Fruit fly (Drosophila melanogaster) whole organism, wandering third instar larva: ENCODE measurements around the gene CG9356.

Experiments used
- Abd-B ChIP-seq: fragments of >200 bp; optimal IDR thresholded peaks from 2 replicates; lab custom pipeline; 2017; ENCODE audit warnings: missing biosample characterization, missing genetic modification characterization
- CG32264 ChIP-seq: fragments of 200-800 bp; sonication (Bioruptor generic); optimal IDR thresholded peaks from 2 replicates; lab custom pipeline; 2016; ENCODE audit warnings: missing biosample characterization, missing genetic modification characterization
- CG9705 ChIP-seq: fragments of 200-800 bp; sonication (Bioruptor generic); optimal IDR thresholded peaks from 2 replicates; lab custom pipeline; 2018; ENCODE audit warnings: missing biosample characterization, mild to moderate bottlenecking, missing genetic modification characterization
- CrebA ChIP-seq: fragments of 200-800 bp; sonication (Bioruptor generic); optimal IDR thresholded peaks from 2 replicates; lab custom pipeline; 2016; ENCODE audit warnings: missing biosample characterization, mild to moderate bottlenecking, missing genetic modification characterization, borderline replicate concordance
- Dfd ChIP-seq: fragments of >200 bp; optimal IDR thresholded peaks from 2 replicates; lab custom pipeline; 2017; ENCODE audit warnings: missing biosample characterization, missing genetic modification characterization
- Dif ChIP-seq: fragments of 200-275, 200-300 bp; sonication (Bioruptor generic); optimal IDR thresholded peaks from 2 replicates; lab custom pipeline; 2018; ENCODE audit warnings: missing biosample characterization, missing genetic modification characterization; ENCODE audit not compliant: partially characterized antibody
- GATAd ChIP-seq: sonication (Bioruptor generic); optimal IDR thresholded peaks from 2 replicates; lab custom pipeline; 2016; ENCODE audit warnings: missing biosample characterization, missing genetic modification characterization
- HLH106 ChIP-seq: fragments of 200-800 bp; optimal IDR thresholded peaks from 3 replicates; lab custom pipeline; 2019; ENCODE audit warnings: missing biosample characterization, mild to moderate bottlenecking, missing genetic modification characterization, moderate library complexity
- Hnf4 ChIP-seq: fragments of 200-800 bp; sonication (Bioruptor generic); optimal IDR thresholded peaks from 2 replicates; lab custom pipeline; 2016; ENCODE audit warnings: missing biosample characterization, mild to moderate bottlenecking, missing genetic modification characterization
- Hr78 ChIP-seq: fragments of >200 bp; optimal IDR thresholded peaks from 2 replicates; lab custom pipeline; 2017; ENCODE audit warnings: missing biosample characterization, missing genetic modification characterization
- Hr83 ChIP-seq: fragments of 200-300 bp; sonication (Bioruptor generic); optimal IDR thresholded peaks from 2 replicates; lab custom pipeline; 2016; ENCODE audit warnings: missing biosample characterization, mild to moderate bottlenecking, missing genetic modification characterization, moderate library complexity; ENCODE audit not compliant: poor library complexity, severe bottlenecking
- Jra ChIP-seq: sonication (Bioruptor generic); optimal IDR thresholded peaks from 2 replicates; lab custom pipeline; 2016; ENCODE audit warnings: missing biosample characterization, missing genetic modification characterization
- Mio ChIP-seq: sonication (Bioruptor generic); optimal IDR thresholded peaks from 2 replicates; lab custom pipeline; 2016; ENCODE audit warnings: missing biosample characterization, missing genetic modification characterization
- Myc ChIP-seq: fragments of >200 bp; optimal IDR thresholded peaks from 2 replicates; lab custom pipeline; 2017
- N ChIP-seq: fragments of >200 bp; optimal IDR thresholded peaks from 2 replicates; lab custom pipeline; 2018; ENCODE audit warnings: missing biosample characterization, missing external identifiers, missing genetic modification characterization
- OdsH ChIP-seq: fragments of 200-800 bp; sonication (Bioruptor generic); optimal IDR thresholded peaks from 2 replicates; lab custom pipeline; 2016; ENCODE audit warnings: missing biosample characterization, mild to moderate bottlenecking, missing genetic modification characterization
- Rel ChIP-seq, 2 experiments: fragments of 200-800 bp; sonication (Bioruptor generic) in 1 of 2; optimal IDR thresholded peaks; 2 replicates in 1 of 2; 3 replicates in 1 of 2; lab custom pipeline; 2016 to 2019; ENCODE audit warnings: mild to moderate bottlenecking in 2 of 2, missing biosample characterization in 2 of 2, missing genetic modification characterization in 2 of 2, moderate library complexity in 1 of 2
- Sp1 ChIP-seq: fragments of 200-800 bp; sonication (Bioruptor generic); optimal IDR thresholded peaks from 3 replicates; lab custom pipeline; 2019; ENCODE audit warnings: missing biosample characterization, mild to moderate bottlenecking, missing genetic modification characterization, moderate library complexity
- Vsx2 ChIP-seq: fragments of 200-300, 225-300 bp; sonication (Bioruptor generic); optimal IDR thresholded peaks from 2 replicates; lab custom pipeline; 2018; ENCODE audit warnings: missing biosample characterization, missing genetic modification characterization; ENCODE audit not compliant: partially characterized antibody
- br ChIP-seq: fragments of 200-800 bp; sonication (Bioruptor generic); optimal IDR thresholded peaks from 2 replicates; lab custom pipeline; 2016; ENCODE audit warnings: missing biosample characterization, missing genetic modification characterization
- brk ChIP-seq: fragments of 200-800 bp; sonication (Bioruptor generic); optimal IDR thresholded peaks from 2 replicates; lab custom pipeline; 2016; ENCODE audit warnings: missing biosample characterization, mild to moderate bottlenecking, missing genetic modification characterization
- dl ChIP-seq, 2 experiments: fragments of 175-275, 200-275 bp in 1 of 2; fragments of 200-275 bp in 1 of 2; sonication (Bioruptor generic); optimal IDR thresholded peaks; lab custom pipeline; 2018; ENCODE audit warnings: mild to moderate bottlenecking in 2 of 2, missing biosample characterization in 2 of 2, missing genetic modification characterization in 2 of 2, moderate library complexity in 2 of 2; ENCODE audit not compliant: partially characterized antibody in 2 of 2, insufficient read depth in 1 of 2
- dmrt93B ChIP-seq: fragments of 200-800 bp; sonication (Bioruptor generic); optimal IDR thresholded peaks from 2 replicates; lab custom pipeline; 2018; ENCODE audit warnings: missing biosample characterization, mild to moderate bottlenecking, missing genetic modification characterization
- dsf ChIP-seq: sonication (Bioruptor generic); optimal IDR thresholded peaks from 2 replicates; lab custom pipeline; 2016; ENCODE audit warnings: missing biosample characterization, missing genetic modification characterization, borderline replicate concordance
- ey ChIP-seq: fragments of 200-800 bp; sonication (Bioruptor generic); optimal IDR thresholded peaks from 2 replicates; lab custom pipeline; 2016; ENCODE audit warnings: missing biosample characterization, missing genetic modification characterization
- foxo ChIP-seq, 2 experiments: fragments of 200-800 bp; sonication (Bioruptor generic); optimal IDR thresholded peaks; 2 replicates in 1 of 2; 3 replicates in 1 of 2; lab custom pipeline; 2016 to 2017; ENCODE audit warnings: missing biosample characterization in 2 of 2, missing genetic modification characterization in 2 of 2
- fru ChIP-seq: fragments of 200-800 bp; sonication (Bioruptor generic); optimal IDR thresholded peaks from 3 replicates; lab custom pipeline; 2016; ENCODE audit warnings: missing biosample characterization, mild to moderate bottlenecking, missing genetic modification characterization
- h ChIP-seq: fragments of 200-800 bp; sonication (Bioruptor generic); optimal IDR thresholded peaks from 3 replicates; lab custom pipeline; 2016; ENCODE audit warnings: missing biosample characterization, mild to moderate bottlenecking, missing genetic modification characterization
- jim ChIP-seq: fragments of 175-275, 200-325 bp; sonication (Bioruptor generic); optimal IDR thresholded peaks from 2 replicates; lab custom pipeline; 2016; ENCODE audit warnings: missing biosample characterization, mild to moderate bottlenecking, missing genetic modification characterization
- lola ChIP-seq: fragments of >200 bp; optimal IDR thresholded peaks from 2 replicates; lab custom pipeline; 2017; ENCODE audit warnings: missing biosample characterization, missing genetic modification characterization
- pan ChIP-seq: fragments of >200 bp; optimal IDR thresholded peaks from 2 replicates; lab custom pipeline; 2017
- psq ChIP-seq: fragments of 200-800 bp; sonication (Bioruptor generic); optimal IDR thresholded peaks from 3 replicates; lab custom pipeline; 2017; ENCODE audit warnings: missing biosample characterization, mild to moderate bottlenecking, missing genetic modification characterization, moderate library complexity
- rgr ChIP-seq: fragments of 200-800 bp; sonication (Bioruptor generic); optimal IDR thresholded peaks from 3 replicates; lab custom pipeline; 2016; ENCODE audit warnings: missing biosample characterization, mild to moderate bottlenecking, missing genetic modification characterization
- sage ChIP-seq: fragments of 200-800 bp; sonication (Bioruptor generic); optimal IDR thresholded peaks from 2 replicates; lab custom pipeline; 2016; ENCODE audit warnings: missing biosample characterization, mild to moderate bottlenecking, missing genetic modification characterization
- sv ChIP-seq: fragments of 200-800 bp; sonication (Bioruptor generic); optimal IDR thresholded peaks from 3 replicates; lab custom pipeline; 2016; ENCODE audit warnings: missing biosample characterization, missing genetic modification characterization
- tai ChIP-seq: sonication (Bioruptor generic); optimal IDR thresholded peaks from 2 replicates; lab custom pipeline; 2016; ENCODE audit warnings: missing biosample characterization, missing genetic modification characterization
- usp ChIP-seq: fragments of >200 bp; optimal IDR thresholded peaks from 2 replicates; lab custom pipeline; 2017; ENCODE audit warnings: missing biosample characterization, missing genetic modification characterization
- woc ChIP-seq: sonication (Bioruptor generic); optimal IDR thresholded peaks from 2 replicates; lab custom pipeline; 2016; ENCODE audit warnings: missing biosample characterization, mild to moderate bottlenecking, missing genetic modification characterization

Gene CG9356

DNA sequence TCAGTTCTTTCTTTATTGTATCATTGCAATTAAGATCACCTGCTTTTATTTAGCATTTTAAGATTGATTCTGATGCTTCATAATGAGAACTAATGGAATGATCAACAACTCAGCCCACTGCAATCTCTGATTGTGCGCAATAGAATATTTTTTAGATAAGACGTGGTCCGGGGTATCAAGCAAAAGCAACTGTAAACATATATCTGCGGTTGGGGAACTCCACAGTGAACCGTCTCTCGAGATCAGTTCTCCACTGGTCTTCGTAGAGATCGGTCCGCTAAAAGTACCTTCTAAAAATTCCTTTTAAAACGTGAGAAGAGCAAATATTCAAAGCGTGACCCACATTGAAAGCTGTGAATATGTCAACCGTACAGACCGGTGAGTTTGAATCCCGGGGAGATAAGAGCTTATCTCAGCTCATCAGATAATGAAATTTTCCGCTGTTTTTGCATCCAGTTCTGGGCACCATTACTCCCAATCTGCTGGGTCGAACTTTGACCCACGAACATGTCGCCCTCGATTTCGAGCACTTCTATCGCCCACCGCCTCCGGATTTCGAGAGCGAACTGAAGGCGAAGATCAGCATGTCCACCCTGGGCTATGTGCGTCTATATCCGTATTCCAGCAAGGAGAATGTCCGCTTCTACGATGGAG is 40.9 kb downstream of the CG9356 start, which contains the start of gene CG18473:
CG18473 (plus strand) TSS at position 240 of the 654 bp plus-strand sequence.
- TF ChIP-seq Hr83 (GFP tag; lab: Kevin White, UChicago) (no peak), Rel (GFP tag; optimal IDR thresholded peaks at IDR 0.05; lab: Kevin White, UChicago) (no peak), Rel (tag; optimal IDR thresholded peaks at IDR 0.05; lab: Kevin White, UChicago) (peak; percentile 87), Hnf4 (GFP tag; lab: Kevin White, UChicago) (no peak)

DNA sequence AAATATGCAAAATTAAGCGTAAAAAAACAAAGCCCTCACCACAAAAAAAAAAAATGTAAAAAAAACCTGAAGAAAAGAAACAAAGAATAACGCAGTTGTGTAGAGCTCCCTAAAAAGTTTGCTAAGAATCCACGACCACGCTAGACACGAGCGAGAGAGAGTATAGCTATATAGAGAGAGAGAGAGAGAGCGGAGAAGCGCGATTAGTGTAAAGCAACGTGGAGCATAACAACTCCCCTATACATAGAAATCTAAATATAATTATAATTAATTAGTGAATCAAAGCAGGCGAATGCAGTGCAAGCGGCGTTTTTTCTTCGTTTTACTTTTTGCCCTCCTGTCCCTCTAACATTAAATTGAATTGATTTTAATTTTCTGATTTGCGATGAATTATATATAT is 44.7 kb downstream of the CG9356 start:
- TF ChIP-seq Dif (GFP tag; lab: Kevin White, UChicago) (peak; percentile 5), ey (no peak)
- TF ChIP-seq, all 38 proteins: peak for 1

DNA sequence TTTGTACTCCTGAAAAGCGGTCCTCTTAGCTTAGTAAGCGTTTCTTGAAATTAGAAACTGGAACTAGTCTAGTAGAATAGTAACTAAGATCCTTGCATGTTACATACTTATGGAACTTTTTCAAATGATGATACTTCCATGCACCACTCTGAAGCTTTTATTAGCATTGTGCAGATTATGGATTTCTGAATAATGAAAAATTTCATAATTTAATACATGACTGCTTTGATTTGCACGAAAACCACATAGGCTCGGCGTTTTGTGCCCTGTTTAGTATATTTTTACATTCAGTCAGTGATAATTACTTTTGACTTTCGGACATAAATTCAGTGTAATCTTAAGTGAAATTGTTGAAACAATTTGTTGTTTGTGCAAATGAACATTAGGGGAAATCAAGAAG is 48.9 kb downstream of the CG9356 start, which contains the start of gene CG43675:
CG43675 (plus strand) TSS at position 301 of the 400 bp plus-strand sequence.
- TF ChIP-seq fru (GFP tag; lab: Kevin White, UChicago) (no peak), foxo (GFP tag; optimal IDR thresholded peaks at IDR 0.05; lab: Kevin White, UChicago) (no peak), h (GFP tag; lab: Kevin White, UChicago) (no peak), Abd-B (GFP tag; lab: Kevin White, UChicago) (no peak), Mio (GFP tag; lab: Kevin White, UChicago) (no peak), sv (no peak), Jra (GFP tag; lab: Kevin White, UChicago) (no peak), GATAd (no peak), Hnf4 (GFP tag; lab: Kevin White, UChicago) (no peak), rgr (GFP tag; lab: Kevin White, UChicago) (no peak), OdsH (no peak), Hr78 (GFP tag; lab: Kevin White, UChicago) (no peak), br (GFP tag; lab: Kevin White, UChicago) (no peak), N (GFP tag; lab: Kevin White, UChicago) (no peak), CG32264 (no peak), Rel (GFP tag; optimal IDR thresholded peaks at IDR 0.05; lab: Kevin White, UChicago) (no peak), Rel (tag; optimal IDR thresholded peaks at IDR 0.05; lab: Kevin White, UChicago) (no peak), Vsx2 (GFP tag; lab: Kevin White, UChicago) (no peak)

DNA sequence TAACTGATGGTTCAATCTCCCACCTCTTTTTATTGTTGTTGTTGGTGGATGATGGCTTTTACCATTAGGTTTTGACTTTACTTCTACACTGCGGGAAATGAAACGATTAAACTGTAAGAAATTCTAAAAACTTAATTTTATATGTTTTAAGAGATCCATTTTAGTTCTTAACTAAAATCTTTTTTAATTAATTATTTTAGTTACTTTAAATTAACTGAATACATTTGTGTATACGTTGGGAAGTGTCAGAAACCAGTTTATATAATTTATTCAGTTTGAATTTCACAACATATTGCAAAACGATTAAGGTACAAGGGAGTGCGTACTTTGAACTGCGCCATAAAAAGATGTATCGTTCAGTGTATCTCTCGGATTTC is 50.8 kb downstream of the CG9356 start:
- TF ChIP-seq dl (GFP tag; optimal IDR thresholded peaks at IDR 0.05; lab: Kevin White, UChicago; ENCODE audit: insufficient read depth in 1 of 2, partially characterized antibody in 2 of 2) (no peak), h (GFP tag; lab: Kevin White, UChicago) (peak; percentile 81), N (GFP tag; lab: Kevin White, UChicago) (no peak), Jra (GFP tag; lab: Kevin White, UChicago) (no peak), Rel (GFP tag; optimal IDR thresholded peaks at IDR 0.05; lab: Kevin White, UChicago) (no peak), Rel (tag; optimal IDR thresholded peaks at IDR 0.05; lab: Kevin White, UChicago) (no peak), psq (GFP tag; lab: Kevin White, UChicago) (peak; percentile 79), GATAd (no peak), ey (peak; percentile 54), tai (GFP tag; lab: Kevin White, UChicago) (no peak), Hnf4 (GFP tag; lab: Kevin White, UChicago) (peak; percentile 32), CrebA (GFP tag; lab: Kevin White, UChicago) (no peak), foxo (GFP tag; optimal IDR thresholded peaks at IDR 0.05; lab: Kevin White, UChicago) (peak in 1 of 2 experiments; percentile 78), jim (GFP tag; lab: Kevin White, UChicago) (no peak), Abd-B (GFP tag; lab: Kevin White, UChicago) (no peak), sv (peak; percentile 47), br (GFP tag; lab: Kevin White, UChicago) (peak; percentile 30), HLH106 (peak; percentile 76), usp (GFP tag; lab: Kevin White, UChicago) (no peak), Dfd (GFP tag; lab: Kevin White, UChicago) (no peak), Vsx2 (GFP tag; lab: Kevin White, UChicago) (no peak), fru (GFP tag; lab: Kevin White, UChicago) (peak; percentile 74), CG9705 (no peak), Sp1 (GFP tag; lab: Kevin White, UChicago) (peak; percentile 83), Hr83 (GFP tag; lab: Kevin White, UChicago) (no peak), brk (GFP tag; lab: Kevin White, UChicago) (peak; percentile 65), Dif (GFP tag; lab: Kevin White, UChicago) (no peak), lola (GFP tag; lab: Kevin White, UChicago) (no peak), pan (lab: Kevin White, UChicago) (no peak), Mio (GFP tag; lab: Kevin White, UChicago) (no peak), sage (peak; percentile 87), woc (GFP tag; lab: Kevin White, UChicago) (no peak), CG32264 (no peak), dmrt93B (GFP tag; lab: Kevin White, UChicago) (peak; percentile 50), rgr (GFP tag; lab: Kevin White, UChicago) (peak; percentile 74), dsf (GFP tag; lab: Kevin White, UChicago) (peak; percentile 45), OdsH (peak; percentile 77), Hr78 (GFP tag; lab: Kevin White, UChicago) (no peak), Myc (no peak)
